Worm (Caenorhabditis elegans): ENCODE data around the gene F41G3.3.

DNA sequence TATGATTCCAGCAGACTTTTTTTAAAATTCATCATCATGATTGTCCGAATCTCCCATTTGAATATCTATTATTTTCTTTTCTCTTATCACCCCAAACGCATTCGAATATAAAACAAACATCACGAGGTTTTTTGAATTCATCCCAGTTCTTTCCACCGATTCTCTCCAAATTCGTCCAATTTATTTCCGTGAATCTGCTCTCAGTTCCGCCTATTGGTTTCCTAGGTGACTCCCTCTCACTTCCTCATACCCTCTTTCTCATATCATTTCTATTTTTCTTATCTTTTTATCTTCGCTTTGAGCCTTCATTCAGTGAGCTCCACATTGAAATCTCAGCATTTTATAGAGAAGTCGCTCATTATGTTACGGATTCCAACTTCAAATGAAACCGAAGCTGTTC is 22.8 kb downstream of the F41G3.3 start, which contains the start of gene T13C2.7:
- TF ChIP-seq aly-1 (tag; optimal IDR thresholded peaks at IDR 0.05): no peak
- TF ChIP-seq flt-1 (GFP tag; IDR thresholded peaks at IDR 0.05): no peak
- TF ChIP-seq tbx-11 (GFP tag; IDR thresholded peaks at IDR 0.05): no peak
- no peak for TF ChIP-seq ceh-13 (GFP tag; optimal IDR thresholded peaks at IDR 0.05)
- TF ChIP-seq ets-7 (tag; optimal IDR thresholded peaks at IDR 0.05): no peak
- TF ChIP-seq hmbx-1 (tag; optimal IDR thresholded peaks at IDR 0.05): no peak
- TF ChIP-seq tbx-37 (GFP tag; conservative IDR thresholded peaks at IDR 0.05): no peak
- TF ChIP-seq tra-4 (tag; optimal IDR thresholded peaks at IDR 0.05): no peak
- no peak for TF ChIP-seq B0310.2 (tag; optimal IDR thresholded peaks at IDR 0.05)
- TF ChIP-seq hmg-4 (GFP tag; optimal IDR thresholded peaks at IDR 0.05): no peak
- TF ChIP-seq scrt-1 (GFP tag; IDR thresholded peaks at IDR 0.05): no peak
- no peak for TF ChIP-seq ama-1 (optimal IDR thresholded peaks at IDR 0.05)
- no peak for TF ChIP-seq sea-1 (GFP tag; conservative IDR thresholded peaks at IDR 0.05)

Measured in whole organism, early embryonic.